Worm (Caenorhabditis elegans): ENCODE data around the gene C05E4.12.

Gene C05E4.12

DNA sequence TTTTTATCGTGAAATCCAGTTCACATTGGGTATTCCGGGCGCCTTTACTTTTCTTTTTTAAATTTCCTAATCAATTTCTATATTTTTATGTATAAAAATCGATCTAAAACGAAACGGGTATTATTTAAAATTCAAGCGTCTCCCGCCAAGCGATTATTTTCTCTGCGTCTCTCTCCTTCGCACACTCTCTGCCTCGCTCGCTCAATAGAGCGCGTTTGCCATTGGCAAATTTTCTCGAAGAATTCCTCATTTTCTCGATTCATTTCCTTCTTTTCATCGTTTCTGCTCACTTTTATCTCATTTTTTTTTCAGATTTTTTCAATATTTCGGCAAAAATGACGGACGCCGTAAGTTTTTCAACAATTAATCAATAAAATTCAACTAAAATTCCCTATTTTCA is 11.5 kb upstream of the C05E4.12 start, which contains the start of gene sti-1:
Gene sti-1, plus strand, starts transcription at position 263 of the 400 bp plus-strand sequence.
- no peak for TF ChIP-seq sea-1 (GFP tag; conservative IDR thresholded peaks at IDR 0.05)
- peak; percentile 34 for TF ChIP-seq F13C5.2 (tag; optimal IDR thresholded peaks at IDR 0.05)

DNA sequence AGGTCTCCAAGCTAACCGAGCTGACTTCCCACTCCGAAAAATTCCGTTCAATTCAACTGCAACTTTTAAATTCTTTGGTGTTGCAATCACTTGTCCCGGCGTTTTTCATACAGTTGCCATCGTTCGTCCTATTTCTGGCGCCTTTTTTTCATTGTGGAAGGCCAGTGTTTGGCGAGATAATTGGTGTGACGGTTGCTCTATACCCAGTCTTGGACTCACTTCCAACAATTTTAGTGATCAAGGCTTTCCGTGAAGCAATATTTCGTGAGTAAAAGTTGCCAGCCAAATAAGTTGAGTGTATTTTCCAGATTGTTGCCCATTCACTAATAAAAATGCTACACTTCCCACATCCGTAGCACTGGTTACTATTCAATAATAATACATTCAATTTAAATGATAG is 10.4 kb upstream of the C05E4.12 start:
- TF ChIP-seq pes-1 (GFP tag; IDR thresholded peaks at IDR 0.05): no peak
- TF ChIP-seq ets-7 (tag; optimal IDR thresholded peaks at IDR 0.05): no peak
- TF ChIP-seq scrt-1 (GFP tag; IDR thresholded peaks at IDR 0.05): no peak
- TF ChIP-seq tbx-37 (GFP tag; conservative IDR thresholded peaks at IDR 0.05): no peak
- no peak for TF ChIP-seq ceh-13 (GFP tag; optimal IDR thresholded peaks at IDR 0.05)
- no peak for TF ChIP-seq aly-1 (tag; optimal IDR thresholded peaks at IDR 0.05)
- TF ChIP-seq hmg-4 (GFP tag; optimal IDR thresholded peaks at IDR 0.05): no peak
- no peak for TF ChIP-seq F13C5.2 (tag; optimal IDR thresholded peaks at IDR 0.05)
- TF ChIP-seq tbx-11 (GFP tag; IDR thresholded peaks at IDR 0.05): no peak
- no peak for TF ChIP-seq ama-1 (optimal IDR thresholded peaks at IDR 0.05)
- TF ChIP-seq B0310.2 (tag; optimal IDR thresholded peaks at IDR 0.05): no peak
- no peak for TF ChIP-seq tra-4 (tag; optimal IDR thresholded peaks at IDR 0.05)
- TF ChIP-seq flt-1 (GFP tag; IDR thresholded peaks at IDR 0.05): no peak
- no peak for TF ChIP-seq hnd-1 (tag; optimal IDR thresholded peaks at IDR 0.05)
- TF ChIP-seq ceh-36 (tag; optimal IDR thresholded peaks at IDR 0.05): no peak
- no peak for TF ChIP-seq sea-1 (GFP tag; conservative IDR thresholded peaks at IDR 0.05)
- TF ChIP-seq hmbx-1 (tag; optimal IDR thresholded peaks at IDR 0.05): no peak

DNA sequence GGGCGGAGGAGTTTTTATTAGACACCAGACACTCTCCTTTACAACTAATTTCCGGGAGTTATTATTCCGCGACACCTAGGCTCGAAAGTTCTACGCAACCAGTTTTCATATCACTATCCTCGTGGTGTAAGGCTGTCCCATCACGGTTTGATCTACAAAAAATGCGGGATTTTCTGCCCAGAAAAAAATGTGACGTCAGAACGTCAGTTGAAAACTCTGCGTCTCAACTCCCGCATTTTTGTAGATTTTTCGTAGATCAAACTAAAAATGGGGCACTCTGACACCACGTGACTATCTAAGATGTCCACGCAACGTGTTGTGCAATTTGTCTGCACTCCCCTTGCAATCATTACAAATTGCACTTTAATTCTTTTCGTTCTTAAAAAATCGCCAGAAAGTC is 3.0 kb upstream of the C05E4.12 start, which contains the start of gene str-238:
Gene str-238, plus strand, starts transcription at position 301 of the 400 bp plus-strand sequence.
- TF ChIP-seq hmbx-1 (tag; optimal IDR thresholded peaks at IDR 0.05): no peak
- TF ChIP-seq scrt-1 (GFP tag; IDR thresholded peaks at IDR 0.05): no peak
- no peak for TF ChIP-seq ceh-13 (GFP tag; optimal IDR thresholded peaks at IDR 0.05)
- no peak for TF ChIP-seq tra-4 (tag; optimal IDR thresholded peaks at IDR 0.05)

DNA sequence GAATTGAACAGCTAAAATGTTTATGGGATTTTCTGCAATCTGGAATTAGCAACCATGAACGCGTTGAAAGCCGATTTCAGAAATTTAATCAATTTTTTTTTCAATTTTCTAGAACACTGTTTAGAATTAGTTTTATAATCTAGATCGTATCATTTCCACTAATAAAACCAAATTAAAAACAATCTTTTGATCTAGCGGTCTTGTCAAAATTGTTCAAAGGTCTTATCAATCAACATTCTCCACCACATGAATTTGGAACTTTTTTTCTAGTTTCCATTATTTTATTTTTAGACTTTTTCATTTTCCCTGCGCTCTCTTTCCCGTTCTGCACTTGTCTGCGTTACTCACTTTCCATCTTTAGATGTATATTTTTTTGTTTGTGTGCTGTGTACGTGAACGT is 558 bp upstream of the C05E4.12 start, which contains the start of gene srp-2:
Gene srp-2, plus strand, starts transcription at position 301 of the 400 bp plus-strand sequence.
- TF ChIP-seq ceh-36 (tag; optimal IDR thresholded peaks at IDR 0.05): no peak
- no peak for TF ChIP-seq tbx-11 (GFP tag; IDR thresholded peaks at IDR 0.05)
- no peak for TF ChIP-seq sea-1 (GFP tag; conservative IDR thresholded peaks at IDR 0.05)
- TF ChIP-seq pes-1 (GFP tag; IDR thresholded peaks at IDR 0.05): no peak
- TF ChIP-seq tbx-37 (GFP tag; conservative IDR thresholded peaks at IDR 0.05): no peak
- TF ChIP-seq F13C5.2 (tag; optimal IDR thresholded peaks at IDR 0.05): no peak
- TF ChIP-seq scrt-1 (GFP tag; IDR thresholded peaks at IDR 0.05): no peak
- TF ChIP-seq flt-1 (GFP tag; IDR thresholded peaks at IDR 0.05): no peak
- TF ChIP-seq hmg-4 (GFP tag; optimal IDR thresholded peaks at IDR 0.05): no peak
- no peak for TF ChIP-seq B0310.2 (tag; optimal IDR thresholded peaks at IDR 0.05)
- no peak for TF ChIP-seq ama-1 (optimal IDR thresholded peaks at IDR 0.05)
- TF ChIP-seq aly-1 (tag; optimal IDR thresholded peaks at IDR 0.05): no peak
- TF ChIP-seq hmbx-1 (tag; optimal IDR thresholded peaks at IDR 0.05): no peak
- TF ChIP-seq ets-7 (tag; optimal IDR thresholded peaks at IDR 0.05): no peak
- no peak for TF ChIP-seq hnd-1 (tag; optimal IDR thresholded peaks at IDR 0.05)
- TF ChIP-seq ceh-13 (GFP tag; optimal IDR thresholded peaks at IDR 0.05): no peak
- TF ChIP-seq tra-4 (tag; optimal IDR thresholded peaks at IDR 0.05): no peak

DNA sequence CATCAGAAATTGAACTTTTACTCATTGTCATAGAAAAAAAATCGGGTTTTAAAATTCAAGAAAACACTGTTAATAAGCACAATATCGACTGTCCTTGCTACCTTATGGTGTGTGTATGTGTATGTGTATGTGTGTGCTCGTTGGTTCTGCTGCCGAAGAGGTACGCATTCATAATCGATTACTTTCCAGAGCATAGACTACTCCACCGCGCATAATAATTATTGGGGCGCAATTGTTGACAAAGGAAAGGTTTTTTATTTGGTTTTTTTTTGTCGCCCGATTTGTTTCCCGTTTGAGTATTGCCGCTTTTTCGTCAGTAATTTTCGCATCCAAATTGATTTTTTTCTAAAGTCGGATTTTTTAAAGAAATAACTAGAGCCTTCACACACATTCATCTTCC is 547 bp downstream of the C05E4.12 start, which contains the start of gene C05E4.15:
Gene C05E4.15, minus strand, starts transcription at position 101 of the 400 bp plus-strand sequence.
- TF ChIP-seq hnd-1 (tag; optimal IDR thresholded peaks at IDR 0.05) (no peak), aly-1 (tag; optimal IDR thresholded peaks at IDR 0.05) (no peak)

DNA sequence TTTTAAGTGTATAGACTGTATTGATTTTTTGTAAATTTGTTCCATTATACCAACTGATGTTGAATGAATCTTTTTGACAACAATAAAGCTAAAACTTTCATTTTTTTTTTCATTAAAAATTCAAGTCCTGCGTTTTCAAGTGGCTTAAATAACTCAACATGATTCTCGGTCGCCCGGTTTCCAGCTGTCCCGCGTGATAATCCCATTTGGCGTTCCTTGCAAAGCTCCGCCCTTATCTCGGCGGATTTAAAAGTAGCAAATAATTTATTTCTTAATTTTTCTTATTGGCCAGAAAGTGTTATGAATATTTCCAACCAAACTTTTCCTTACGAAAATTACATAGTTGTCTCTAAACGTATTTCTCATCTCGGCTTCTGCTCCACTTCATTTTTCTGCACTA is 5.6 kb downstream of the C05E4.12 start, which contains the start of gene str-20:
Gene str-20, plus strand, starts transcription at position 301 of the 400 bp plus-strand sequence.
- no peak for TF ChIP-seq pes-1 (GFP tag; IDR thresholded peaks at IDR 0.05)

DNA sequence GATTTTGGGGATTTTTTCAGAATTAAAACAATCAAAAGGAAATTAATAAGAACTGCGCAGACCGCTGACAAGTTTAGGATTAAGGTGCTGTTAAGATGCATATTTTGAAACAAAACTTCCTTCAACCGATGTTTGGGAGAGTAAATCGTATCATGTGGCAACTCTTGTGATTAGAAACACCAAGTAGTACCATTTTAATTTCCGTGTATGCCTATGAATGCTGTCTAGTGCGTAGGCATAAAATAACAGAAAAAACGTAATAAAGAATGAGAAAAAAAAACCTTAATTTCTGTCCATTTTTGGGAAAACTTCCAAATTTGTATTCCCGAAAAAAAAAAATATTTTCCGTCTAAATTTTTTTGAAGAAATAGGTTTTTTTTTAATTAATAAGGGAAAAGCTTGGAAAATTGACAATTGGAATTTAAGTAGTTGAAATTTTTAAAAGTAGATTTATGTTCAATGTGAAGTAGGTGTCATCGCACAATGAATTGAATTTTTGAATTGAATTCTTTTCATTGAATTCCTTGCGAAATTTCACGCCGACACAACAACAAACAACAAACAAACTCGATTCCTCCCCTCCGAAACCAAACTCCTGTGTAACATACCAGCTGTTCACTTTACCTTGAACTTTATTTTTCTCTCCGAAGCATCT is 9.0 kb downstream of the C05E4.12 start, which contains the start of the genes str-262 and srp-1:
Gene str-262, minus strand, starts transcription at position 101 of the 655 bp plus-strand sequence.
Gene srp-1, plus strand, starts transcription at position 605 of the 655 bp plus-strand sequence.
- TF ChIP-seq flt-1 (GFP tag; IDR thresholded peaks at IDR 0.05): no peak
- TF ChIP-seq tbx-11 (GFP tag; IDR thresholded peaks at IDR 0.05): no peak
- no peak for TF ChIP-seq F13C5.2 (tag; optimal IDR thresholded peaks at IDR 0.05)
- no peak for TF ChIP-seq pes-1 (GFP tag; IDR thresholded peaks at IDR 0.05)
- TF ChIP-seq ets-7 (tag; optimal IDR thresholded peaks at IDR 0.05): no peak
- no peak for TF ChIP-seq tra-4 (tag; optimal IDR thresholded peaks at IDR 0.05)

DNA sequence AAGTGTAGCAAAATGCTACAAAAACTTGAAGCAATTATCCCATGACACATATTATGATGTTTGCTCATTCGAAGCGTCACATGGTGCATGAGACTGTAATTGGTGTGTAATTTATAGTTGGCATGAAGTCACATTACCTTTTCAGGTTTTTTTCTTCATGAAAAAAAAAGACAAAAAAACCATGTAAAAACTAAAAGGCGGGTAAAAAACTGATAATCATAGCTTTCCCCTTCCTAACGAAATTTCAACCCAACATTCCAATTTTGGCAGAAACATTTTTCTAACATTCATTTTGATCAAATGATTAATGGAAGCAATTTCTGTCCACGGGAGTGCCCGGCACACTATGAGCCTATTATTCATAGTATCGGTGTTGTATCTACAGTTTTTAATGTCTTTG is 13.7 kb downstream of the C05E4.12 start, which contains the start of gene sri-4:
Gene sri-4, plus strand, starts transcription at position 301 of the 400 bp plus-strand sequence.
- no peak for TF ChIP-seq scrt-1 (GFP tag; IDR thresholded peaks at IDR 0.05)

DNA sequence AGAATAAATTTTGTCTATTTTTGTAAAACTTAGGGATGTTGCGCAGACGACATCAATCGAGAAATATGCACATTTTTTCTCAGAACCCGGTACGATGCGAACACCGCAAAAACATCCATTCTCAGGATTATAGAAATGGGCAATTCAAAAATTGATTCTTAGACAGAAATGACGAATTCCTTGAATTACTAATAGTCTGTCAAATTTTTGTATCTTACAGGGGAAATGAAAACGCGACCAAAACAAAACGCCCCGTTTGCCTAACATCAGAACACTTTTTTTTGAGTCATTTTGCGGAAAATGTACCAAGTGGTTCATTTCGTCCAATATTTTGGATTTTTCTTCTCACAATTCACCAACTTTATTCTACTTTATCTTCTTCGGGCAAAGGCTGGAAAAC is 18.4 kb downstream of the C05E4.12 start, which contains the start of gene str-134:
Gene str-134, plus strand, starts transcription at position 301 of the 400 bp plus-strand sequence.
- TF ChIP-seq hmbx-1 (tag; optimal IDR thresholded peaks at IDR 0.05) (no peak), hmg-4 (GFP tag; optimal IDR thresholded peaks at IDR 0.05) (no peak), ets-7 (tag; optimal IDR thresholded peaks at IDR 0.05) (no peak), ceh-13 (GFP tag; optimal IDR thresholded peaks at IDR 0.05) (no peak), sea-1 (GFP tag; conservative IDR thresholded peaks at IDR 0.05) (no peak), F13C5.2 (tag; optimal IDR thresholded peaks at IDR 0.05) (no peak), aly-1 (tag; optimal IDR thresholded peaks at IDR 0.05) (no peak), B0310.2 (tag; optimal IDR thresholded peaks at IDR 0.05) (no peak), ceh-36 (tag; optimal IDR thresholded peaks at IDR 0.05) (no peak), scrt-1 (GFP tag; IDR thresholded peaks at IDR 0.05) (no peak), tra-4 (tag; optimal IDR thresholded peaks at IDR 0.05) (no peak), pes-1 (GFP tag; IDR thresholded peaks at IDR 0.05) (no peak), tbx-11 (GFP tag; IDR thresholded peaks at IDR 0.05) (no peak), tbx-37 (GFP tag; conservative IDR thresholded peaks at IDR 0.05) (no peak), ama-1 (optimal IDR thresholded peaks at IDR 0.05) (no peak)

All from whole organism, early embryonic.